Worm (Caenorhabditis elegans) whole organism, L1 larva: Measurements from ENCODE around the gene H28G03.3.

Source experiments
- ceh-82 ChIP-seq, 3 experiments: fragments of 150-350 bp in 1 of 3; sonication (generic microtip) in 2 of 3; optimal IDR thresholded peaks; 2 replicates each; lab custom pipeline; 2014 to 2017; ENCODE audit warnings: missing biosample characterization in 3 of 3, missing genetic modification characterization in 3 of 3
- dpl-1 ChIP-seq, 3 experiments: fragments of 150-350 bp in 2 of 3; sonication (generic microtip) in 1 of 3; optimal IDR thresholded peaks; 2 replicates each; lab custom pipeline; 2014 to 2017; ENCODE audit warnings: missing biosample characterization in 3 of 3, missing genetic modification characterization in 3 of 3, missing genetic modification reagents in 3 of 3
- efl-1 ChIP-seq, 4 experiments: fragments of 150-350 bp; optimal IDR thresholded peaks in 3 of 4; peaks in 1 of 4; 1 replicate in 1 of 4; 2 replicates in 3 of 4; lab custom pipeline; 2014; ENCODE audit warnings: missing biosample characterization in 2 of 4, missing genetic modification characterization in 2 of 4, missing genetic modification reagents in 2 of 4
- fkh-10 ChIP-seq: sonication (generic microtip); optimal IDR thresholded peaks from 2 replicates; lab custom pipeline; 2017; ENCODE audit warnings: missing biosample characterization, missing genetic modification reagents, missing genetic modification characterization
- nhr-19 ChIP-seq: fragments of 200-800 bp; sonication (Bioruptor generic); conservative IDR thresholded peaks from 2 replicates; pipeline ENCODE4 v1.3.6; 2022; ENCODE audit warnings: missing genetic modification characterization, missing compliant biosample characterization
- nhr-237 ChIP-seq: fragments of 150-350 bp; optimal IDR thresholded peaks from 2 replicates; lab custom pipeline; 2014; ENCODE audit warnings: missing biosample characterization, missing genetic modification characterization
- nhr-76 ChIP-seq: sonication (generic microtip); optimal IDR thresholded peaks from 2 replicates; lab custom pipeline; 2017; ENCODE audit warnings: missing biosample characterization, missing genetic modification characterization
- nhr-77 ChIP-seq: fragments of 150-350 bp; optimal IDR thresholded peaks from 2 replicates; lab custom pipeline; 2014; ENCODE audit warnings: missing biosample characterization, missing genetic modification characterization
- pqm-1 ChIP-seq: sonication (generic microtip); optimal IDR thresholded peaks from 3 replicates; lab custom pipeline; 2017; ENCODE audit warnings: missing biosample characterization, missing genetic modification characterization
- sox-4 ChIP-seq: sonication (generic microtip); optimal IDR thresholded peaks from 2 replicates; lab custom pipeline; 2016; ENCODE audit warnings: missing genetic modification characterization, missing compliant biosample characterization
- ztf-11 ChIP-seq, 2 experiments: sonication (generic microtip); optimal IDR thresholded peaks; 2 replicates each; lab custom pipeline; 2016 to 2017; ENCODE audit warnings: missing genetic modification characterization in 2 of 2, missing biosample characterization in 1 of 2, missing compliant biosample characterization in 1 of 2

DNA sequence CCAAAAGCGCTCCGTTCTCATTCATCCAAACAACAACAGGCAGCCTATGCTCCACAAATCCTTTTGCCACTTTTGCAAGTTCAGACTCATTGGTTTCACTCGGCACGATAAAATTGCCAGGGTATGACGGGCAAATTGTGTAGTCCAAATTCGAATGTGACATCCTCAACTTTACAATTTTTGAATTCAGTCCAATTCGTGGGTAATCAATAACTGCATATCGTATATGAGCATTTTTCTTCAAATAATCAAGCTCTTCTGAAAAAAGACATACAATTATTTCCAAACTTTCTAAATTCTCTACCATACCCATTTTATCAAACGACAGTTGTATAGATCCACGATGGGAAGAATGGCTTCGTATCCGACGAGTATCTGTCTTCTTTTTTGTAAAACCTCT lies 12.1 kb upstream of the H28G03.3 start:
- TF ChIP-seq sox-4 (tag; lab: Kevin White, UChicago), result no peak
- no peak for TF ChIP-seq fkh-10 (GFP tag; lab: Kevin White, UChicago)
- TF ChIP-seq ceh-82 (tag; optimal IDR thresholded peaks at IDR 0.05; lab: Kevin White, UChicago), result no peak
- no peak for TF ChIP-seq pqm-1 (tag; lab: Kevin White, UChicago)
- TF ChIP-seq nhr-237 (tag; lab: Kevin White, UChicago), result no peak
- no peak for TF ChIP-seq nhr-19
- TF ChIP-seq nhr-76 (tag; lab: Kevin White, UChicago), result no peak
- TF ChIP-seq dpl-1 (GFP tag; optimal IDR thresholded peaks at IDR 0.05; lab: Kevin White, UChicago), result no peak
- TF ChIP-seq ztf-11 (tag; optimal IDR thresholded peaks at IDR 0.05; lab: Kevin White, UChicago), result no peak
- TF ChIP-seq nhr-77 (tag; lab: Kevin White, UChicago), result no peak
- no peak for TF ChIP-seq efl-1 (optimal IDR thresholded peaks at IDR 0.05; lab: Kevin White, UChicago)
- TF ChIP-seq efl-1 (GFP tag; optimal IDR thresholded peaks at IDR 0.05 in 1 of 2; lab: Kevin White, UChicago), result peak in 1 of 2 experiments; percentile 61
